Fruit fly (Drosophila melanogaster): ENCODE results near the gene RpL17.

The RpL17 gene

DNA sequence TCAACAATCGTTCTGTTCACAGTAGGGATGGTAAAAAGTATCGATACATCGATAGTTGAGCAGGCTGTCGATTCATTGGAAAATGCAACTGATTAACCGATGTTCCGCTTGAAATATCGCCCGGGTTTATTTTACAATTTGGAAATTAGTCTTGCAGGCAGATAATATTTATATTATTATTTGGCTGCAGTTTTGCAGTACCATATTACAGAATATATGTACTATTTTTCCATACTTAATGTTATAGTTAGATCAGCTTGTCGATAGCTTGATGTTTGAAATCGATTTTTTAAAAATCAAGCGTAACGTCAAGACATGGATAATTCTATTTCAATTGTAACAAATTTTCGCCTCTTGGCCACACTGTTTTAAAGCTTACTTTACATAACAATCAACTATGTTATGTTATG lies 49.1 kb downstream of the RpL17 start, which contains the start of gene CG14442 (continued):
- TF ChIP-seq CG12219 (GFP tag; optimal IDR thresholded peaks at IDR 0.05): no peak
- no peak for TF ChIP-seq Deaf1 (tag; optimal IDR thresholded peaks at IDR 0.05)
- no peak for TF ChIP-seq pnt (GFP tag; optimal IDR thresholded peaks at IDR 0.05)
- peak; percentile 95 for TF ChIP-seq nerfin-2 (GFP tag; IDR thresholded peaks at IDR 0.05; ENCODE audit: partially characterized antibody)
- TF ChIP-seq Dip2 (GFP tag; IDR thresholded peaks at IDR 0.05): no peak
- no peak for TF ChIP-seq tll (GFP tag; optimal IDR thresholded peaks at IDR 0.05)
- TF ChIP-seq Dad (GFP tag; optimal IDR thresholded peaks at IDR 0.05): no peak
- peak; percentile 33 for TF ChIP-seq CG15601 (tag; optimal IDR thresholded peaks at IDR 0.05)
- TF ChIP-seq CG17359 (tag; optimal IDR thresholded peaks at IDR 0.05): no peak
- TF ChIP-seq Opbp (GFP tag; IDR thresholded peaks at IDR 0.05; ENCODE audit: partially characterized antibody): peak; percentile 88; the same call in 2 of the 3 replicates
- no peak for TF ChIP-seq Oaz (GFP tag; IDR thresholded peaks at IDR 0.05)
- TF ChIP-seq wdn (GFP tag; IDR thresholded peaks at IDR 0.05): no peak
- no peak for TF ChIP-seq CG12236 (GFP tag; optimal IDR thresholded peaks at IDR 0.05)
- TF ChIP-seq yki (optimal IDR thresholded peaks at IDR 0.05): no peak
- peak; percentile 33 for TF ChIP-seq CG10267 (tag; optimal IDR thresholded peaks at IDR 0.05)
- TF ChIP-seq dati (GFP tag; IDR thresholded peaks at IDR 0.05): no peak
- no peak for TF ChIP-seq YL-1 (GFP tag; optimal IDR thresholded peaks at IDR 0.05)
- no peak for TF ChIP-seq insv (GFP tag; optimal IDR thresholded peaks at IDR 0.05)
- no peak for TF ChIP-seq ab (GFP tag; optimal IDR thresholded peaks at IDR 0.05)
- TF ChIP-seq Aef1 (GFP tag; IDR thresholded peaks at IDR 0.05): 0 out of 3 replicates have a peak, but pooled peaks have one; percentile 14
- TF ChIP-seq CG10274 (GFP tag; optimal IDR thresholded peaks at IDR 0.05): no peak
- peak; percentile 52 for TF ChIP-seq Lhr (GFP tag; optimal IDR thresholded peaks at IDR 0.05)
- no peak for TF ChIP-seq MTF-1 (GFP tag; optimal IDR thresholded peaks at IDR 0.05; ENCODE audit: borderline replicate concordance)
- TF ChIP-seq CG9817 (tag; optimal IDR thresholded peaks at IDR 0.05): peak; percentile 31
- peak; percentile 93 for TF ChIP-seq Doc3 (GFP tag; IDR thresholded peaks at IDR 0.05; ENCODE audit: partially characterized antibody)
- peak in 1 of 2 experiments; percentile 25 for TF ChIP-seq bsh (GFP tag; optimal IDR thresholded peaks at IDR 0.05)
- peak; percentile 76 for TF ChIP-seq Ets65A (GFP tag)
- TF ChIP-seq hth (optimal IDR thresholded peaks at IDR 0.05): no peak
- no peak for TF ChIP-seq CG5953 (GFP tag; IDR thresholded peaks at IDR 0.05)
- TF ChIP-seq Hmr (GFP tag; optimal IDR thresholded peaks at IDR 0.05): peak; percentile 56
- peak; percentile 35 for TF ChIP-seq gro (GFP tag; optimal IDR thresholded peaks at IDR 0.05)
- peak; percentile 26 for TF ChIP-seq Mad (GFP tag; optimal IDR thresholded peaks at IDR 0.05)
- TF ChIP-seq hb (GFP tag; IDR thresholded peaks at IDR 0.05; ENCODE audit: partially characterized antibody): peak; percentile 95
- TF ChIP-seq gt (GFP tag; IDR thresholded peaks at IDR 0.05): no peak
- peak; percentile 54 for TF ChIP-seq CG2712 (tag; optimal IDR thresholded peaks at IDR 0.05)
- no peak for TF ChIP-seq CG4282 (GFP tag; optimal IDR thresholded peaks at IDR 0.05)
- TF ChIP-seq CG12659 (GFP tag; optimal IDR thresholded peaks at IDR 0.05): peak; percentile 64
- no peak for TF ChIP-seq tap (tag; optimal IDR thresholded peaks at IDR 0.05)
- TF ChIP-seq pros (GFP tag; optimal IDR thresholded peaks at IDR 0.05): no peak
- no peak for TF ChIP-seq bowl (GFP tag; IDR thresholded peaks at IDR 0.05)
- TF ChIP-seq ara (GFP tag; IDR thresholded peaks at IDR 0.05): no peak
- no peak for TF ChIP-seq Doc2 (GFP tag; IDR thresholded peaks at IDR 0.05)
- TF ChIP-seq CG1024 (GFP tag; IDR thresholded peaks at IDR 0.05): no peak
- peak; percentile 21 for TF ChIP-seq ind (GFP tag; optimal IDR thresholded peaks at IDR 0.05)
- peak; percentile 18 for TF ChIP-seq Max (GFP tag; optimal IDR thresholded peaks at IDR 0.05)
- TF ChIP-seq Bgb (GFP tag; IDR thresholded peaks at IDR 0.05; ENCODE audit: partially characterized antibody): peak; percentile 93
- TF ChIP-seq sob (GFP tag; IDR thresholded peaks at IDR 0.05): 0 out of 2 replicates have a peak, but pooled peaks have one; percentile 29
- TF ChIP-seq CG15269 (tag; optimal IDR thresholded peaks at IDR 0.05): peak; percentile 36
- TF ChIP-seq Vsx1 (GFP tag; optimal IDR thresholded peaks at IDR 0.05): no peak
- TF ChIP-seq pfk (GFP tag; optimal IDR thresholded peaks at IDR 0.05): no peak
- no peak for TF ChIP-seq btn (GFP tag; optimal IDR thresholded peaks at IDR 0.05)

Measured in whole organism, embryonic.